Fruit fly (Drosophila melanogaster): Measurements from ENCODE around the gene CG5510.

Gene CG5510

dm6 chr3R:24205935-24206334 is 36.6 kb upstream of the CG5510 start:
- peak; percentile 44 for TF ChIP-seq acj6 (GFP tag; optimal IDR thresholded peaks at IDR 0.05)
- no peak for TF ChIP-seq CG6276 (GFP tag; optimal IDR thresholded peaks at IDR 0.05)
- peak; percentile 32 for TF ChIP-seq Sox102F (GFP tag; optimal IDR thresholded peaks at IDR 0.05)
- TF ChIP-seq CG31627 (GFP tag; optimal IDR thresholded peaks at IDR 0.05): peak; percentile 41
- TF ChIP-seq Hr38 (GFP tag; optimal IDR thresholded peaks at IDR 0.05): no peak
- peak; percentile 37 for TF ChIP-seq CG6792 (GFP tag; optimal IDR thresholded peaks at IDR 0.05)
- no peak for TF ChIP-seq fkh (GFP tag; optimal IDR thresholded peaks at IDR 0.05)
- peak; percentile 51 for TF ChIP-seq Met (GFP tag; optimal IDR thresholded peaks at IDR 0.05)
- TF ChIP-seq vri (GFP tag; optimal IDR thresholded peaks at IDR 0.05): no peak
- TF ChIP-seq topi (GFP tag; optimal IDR thresholded peaks at IDR 0.05): peak; percentile 47
- TF ChIP-seq Sox14 (GFP tag; optimal IDR thresholded peaks at IDR 0.05): no peak
- peak; percentile 22 for TF ChIP-seq cyc (GFP tag; optimal IDR thresholded peaks at IDR 0.05)
- peak; percentile 18 for TF ChIP-seq pdm3 (GFP tag; optimal IDR thresholded peaks at IDR 0.05)
- peak; percentile 35 for TF ChIP-seq Hr4 (GFP tag; optimal IDR thresholded peaks at IDR 0.05)
- TF ChIP-seq CG3919 (GFP tag; optimal IDR thresholded peaks at IDR 0.05): peak; percentile 47
- TF ChIP-seq CG8632 (GFP tag; optimal IDR thresholded peaks at IDR 0.05): peak; percentile 46
- no peak for TF ChIP-seq dsx (GFP tag; optimal IDR thresholded peaks at IDR 0.05; ENCODE audit: poor library complexity, severe bottlenecking)
- TF ChIP-seq achi (GFP tag; optimal IDR thresholded peaks at IDR 0.05): peak; percentile 46
- peak; percentile 74 for TF ChIP-seq svp (GFP tag)
- no peak for TF ChIP-seq salr (GFP tag; optimal IDR thresholded peaks at IDR 0.05)
- TF ChIP-seq CG34406 (GFP tag; optimal IDR thresholded peaks at IDR 0.05): peak; percentile 74
- peak; percentile 34; the same call in 1 of the 2 replicates for TF ChIP-seq CG15336 (GFP tag; IDR thresholded peaks at IDR 0.05)
- no peak for TF ChIP-seq ss (GFP tag; optimal IDR thresholded peaks at IDR 0.05)
- no peak for TF ChIP-seq Eip75B (GFP tag; optimal IDR thresholded peaks at IDR 0.05)
- no peak for TF ChIP-seq CG6808 (GFP tag; optimal IDR thresholded peaks at IDR 0.05)
- TF ChIP-seq CG8319 (GFP tag; optimal IDR thresholded peaks at IDR 0.05): no peak
- TF ChIP-seq CG9139 (GFP tag; optimal IDR thresholded peaks at IDR 0.05): no peak
- peak; percentile 37; the same call in 2 of the 3 replicates for TF ChIP-seq CG8119 (GFP tag; IDR thresholded peaks at IDR 0.05)
- peak; percentile 7 for TF ChIP-seq Lpt (GFP tag; optimal IDR thresholded peaks at IDR 0.05)
- TF ChIP-seq CG16779 (tag; optimal IDR thresholded peaks at IDR 0.05): no peak
- TF ChIP-seq CG32006 (GFP tag; optimal IDR thresholded peaks at IDR 0.05): peak; percentile 75
- TF ChIP-seq Ets96B (tag; optimal IDR thresholded peaks at IDR 0.05): no peak
- peak; percentile 9 for TF ChIP-seq Hr39 (GFP tag; optimal IDR thresholded peaks at IDR 0.05)
- TF ChIP-seq CG1621 (tag; optimal IDR thresholded peaks at IDR 0.05): no peak
- TF ChIP-seq CG7368 (GFP tag; optimal IDR thresholded peaks at IDR 0.05): no peak
- TF ChIP-seq Ets21C (GFP tag; optimal IDR thresholded peaks at IDR 0.05): no peak
- TF ChIP-seq CG11902 (GFP tag; optimal IDR thresholded peaks at IDR 0.05): peak; percentile 51
- peak; percentile 34 for TF ChIP-seq CG10631 (GFP tag; optimal IDR thresholded peaks at IDR 0.05)
- peak; percentile 32 for TF ChIP-seq CG4318 (GFP tag; optimal IDR thresholded peaks at IDR 0.05)
- no peak for TF ChIP-seq Gug (GFP tag; IDR thresholded peaks at IDR 0.05)
- TF ChIP-seq fd59A (GFP tag; optimal IDR thresholded peaks at IDR 0.05): no peak
- TF ChIP-seq CG6854 (GFP tag; optimal IDR thresholded peaks at IDR 0.05): no peak
- no peak for TF ChIP-seq dac (GFP tag; optimal IDR thresholded peaks at IDR 0.05)
- no peak for TF ChIP-seq eg (GFP tag; IDR thresholded peaks at IDR 0.05)
- TF ChIP-seq CG11762 (GFP tag; optimal IDR thresholded peaks at IDR 0.05; ENCODE audit: insufficient read depth): peak; percentile 39
- peak; percentile 72 for TF ChIP-seq OdsH (GFP tag; optimal IDR thresholded peaks at IDR 0.05)
- TF ChIP-seq net (GFP tag; optimal IDR thresholded peaks at IDR 0.05): peak; percentile 28
- TF ChIP-seq lz (GFP tag; optimal IDR thresholded peaks at IDR 0.05): peak; percentile 33
- peak; percentile 23 for TF ChIP-seq Blimp-1 (GFP tag; optimal IDR thresholded peaks at IDR 0.05)
- TF ChIP-seq Smox (GFP tag; optimal IDR thresholded peaks at IDR 0.05): peak; percentile 28
- no peak for TF ChIP-seq fd85E (GFP tag; optimal IDR thresholded peaks at IDR 0.05)
- peak; percentile 59 for TF ChIP-seq esn (GFP tag; optimal IDR thresholded peaks at IDR 0.05)
